Fruit fly (Drosophila melanogaster) whole organism, embryonic: ENCODE data around the gene CAHbeta.

Experiments
- Abd-B ChIP-seq: fragments of 200-800 bp; sonication (Bioruptor generic); optimal IDR thresholded peaks from 2 replicates; lab custom pipeline; 2018; ENCODE audit warnings: missing biosample characterization, mild to moderate bottlenecking, missing genetic modification characterization, moderate library complexity
- Aef1 ChIP-seq: fragments of 200-800 bp; sonication (Bioruptor generic); IDR thresholded peaks from 3 replicates; pipeline ENCODE4 v1.3.6; 2022; ENCODE audit warnings: missing biosample characterization, missing genetic modification characterization
- CG10654 ChIP-seq: fragments of 200-800 bp; sonication (Bioruptor generic); optimal IDR thresholded peaks from 2 replicates; lab custom pipeline; 2016; ENCODE audit warnings: missing biosample characterization, missing genetic modification characterization
- CG10979 ChIP-seq: fragments of 200-800 bp; sonication (Bioruptor generic); optimal IDR thresholded peaks from 2 replicates; lab custom pipeline; 2018; ENCODE audit warnings: missing biosample characterization, mild to moderate bottlenecking, missing genetic modification characterization, moderate library complexity
- CG11504 ChIP-seq: fragments of 200-800 bp; sonication (Bioruptor generic); optimal IDR thresholded peaks from 3 replicates; lab custom pipeline; 2019; ENCODE audit warnings: missing biosample characterization, mild to moderate bottlenecking, missing genetic modification characterization, moderate library complexity
- CG12236 ChIP-seq: fragments of 200-800 bp; sonication (Bioruptor generic); optimal IDR thresholded peaks from 2 replicates; lab custom pipeline; 2016; ENCODE audit warnings: missing biosample characterization, missing genetic modification characterization
- CG14050 ChIP-seq: fragments of 200-800 bp; sonication (Bioruptor generic); IDR thresholded peaks from 3 replicates; pipeline ENCODE4 v1.3.6; 2022; ENCODE audit warnings: missing biosample characterization, missing genetic modification characterization
- CG15269 ChIP-seq: fragments of 200-800 bp; sonication (Bioruptor generic); optimal IDR thresholded peaks from 2 replicates; lab custom pipeline; 2018; ENCODE audit warnings: missing biosample characterization, mild to moderate bottlenecking, missing genetic modification characterization, moderate library complexity
- CG15696 ChIP-seq: fragments of 200-800 bp; sonication (Bioruptor generic); optimal IDR thresholded peaks from 2 replicates; lab custom pipeline; 2019; ENCODE audit warnings: missing biosample characterization, mild to moderate bottlenecking, missing genetic modification characterization, moderate library complexity
- CG1602 ChIP-seq: fragments of 200-800 bp; sonication (Bioruptor generic); optimal IDR thresholded peaks from 3 replicates; lab custom pipeline; 2016; ENCODE audit warnings: missing biosample characterization, missing genetic modification characterization
- CG33213 ChIP-seq: fragments of 200-800 bp; sonication (Bioruptor generic); optimal IDR thresholded peaks from 3 replicates; lab custom pipeline; 2016; ENCODE audit warnings: missing biosample characterization, missing genetic modification characterization
- CG43689 ChIP-seq: fragments of 200-800 bp; sonication (Bioruptor generic); IDR thresholded peaks from 2 replicates; pipeline ENCODE4 v1.3.6; 2022; ENCODE audit warnings: missing biosample characterization, missing genetic modification characterization
- CG8281 ChIP-seq: fragments of 200-800 bp; sonication (Bioruptor generic); optimal IDR thresholded peaks from 2 replicates; lab custom pipeline; 2018; ENCODE audit warnings: missing biosample characterization, mild to moderate bottlenecking, missing genetic modification characterization, moderate library complexity
- CG8388 ChIP-seq: fragments of 200-800 bp; sonication (Bioruptor generic); optimal IDR thresholded peaks from 2 replicates; lab custom pipeline; 2019; ENCODE audit warnings: missing biosample characterization, mild to moderate bottlenecking, missing genetic modification characterization, moderate library complexity
- CG8924 ChIP-seq: fragments of 200-800 bp; optimal IDR thresholded peaks from 3 replicates; lab custom pipeline; 2019; ENCODE audit warnings: missing biosample characterization, mild to moderate bottlenecking, missing genetic modification characterization, moderate library complexity
- CG9797 ChIP-seq: fragments of 200-800 bp; sonication (Bioruptor generic); optimal IDR thresholded peaks from 3 replicates; lab custom pipeline; 2018; ENCODE audit warnings: missing biosample characterization, mild to moderate bottlenecking, missing genetic modification characterization
- CrebB ChIP-seq: fragments of 200-800 bp; sonication (Bioruptor generic); optimal IDR thresholded peaks from 3 replicates; lab custom pipeline; 2018; ENCODE audit warnings: missing biosample characterization, mild to moderate bottlenecking, missing genetic modification characterization
- D19A ChIP-seq: fragments of 200-800 bp; optimal IDR thresholded peaks from 3 replicates; lab custom pipeline; 2019; ENCODE audit warnings: missing biosample characterization, mild to moderate bottlenecking, missing genetic modification characterization, moderate library complexity
- Drgx ChIP-seq: fragments of 200-800 bp; sonication (Bioruptor generic); IDR thresholded peaks from 2 replicates; pipeline ENCODE4 v1.3.6; 2022; ENCODE audit warnings: missing biosample characterization, missing genetic modification characterization
- Ets97D ChIP-seq: fragments of 200-800 bp; sonication (Bioruptor generic); optimal IDR thresholded peaks from 3 replicates; lab custom pipeline; 2016; ENCODE audit warnings: missing biosample characterization, missing genetic modification characterization
- H15 ChIP-seq: fragments of 200-800 bp; sonication (Bioruptor generic); IDR thresholded peaks from 3 replicates; pipeline ENCODE4 v1.3.6; 2022; ENCODE audit warnings: missing biosample characterization, missing genetic modification characterization
- Hmr ChIP-seq: fragments of 200-800 bp; sonication (Bioruptor generic); optimal IDR thresholded peaks from 3 replicates; lab custom pipeline; 2017; ENCODE audit warnings: mild to moderate bottlenecking, missing biosample characterization, missing genetic modification reagents, missing genetic modification characterization
- Hr3 ChIP-seq: fragments of 200-800 bp; sonication (Bioruptor generic); optimal IDR thresholded peaks from 3 replicates; lab custom pipeline; 2016; ENCODE audit warnings: missing biosample characterization, missing genetic modification characterization
- MESR4 ChIP-seq: fragments of 200-800 bp; sonication (Bioruptor generic); optimal IDR thresholded peaks from 2 replicates; lab custom pipeline; 2018; ENCODE audit warnings: missing biosample characterization, mild to moderate bottlenecking, missing genetic modification characterization, moderate library complexity
- Max ChIP-seq: fragments of 200-800 bp; sonication (Bioruptor generic); optimal IDR thresholded peaks from 2 replicates; lab custom pipeline; 2016; ENCODE audit warnings: missing biosample characterization, mild to moderate bottlenecking, missing genetic modification characterization
- Mes4 ChIP-seq: fragments of 200-800 bp; sonication (Bioruptor generic); optimal IDR thresholded peaks from 2 replicates; lab custom pipeline; 2016; ENCODE audit warnings: missing biosample characterization, missing genetic modification characterization
- NFAT ChIP-seq: fragments of 200-800 bp; sonication (Bioruptor generic); IDR thresholded peaks from 2 replicates; pipeline ENCODE4 v1.3.6; 2022; ENCODE audit warnings: missing biosample characterization, missing genetic modification characterization
- Rfx ChIP-seq: fragments of 200-800 bp; sonication (Bioruptor generic); IDR thresholded peaks from 2 replicates; pipeline ENCODE4 v1.3.6; 2022; ENCODE audit warnings: missing biosample characterization, missing genetic modification characterization
- Taf1 ChIP-seq: fragments of 200-800 bp; sonication (Bioruptor generic); IDR thresholded peaks from 2 replicates; pipeline ENCODE4 v1.3.6; 2022; ENCODE audit warnings: missing biosample characterization, missing genetic modification characterization
- az2 ChIP-seq: fragments of 200-800 bp; sonication (Bioruptor generic); optimal IDR thresholded peaks from 3 replicates; lab custom pipeline; 2016; ENCODE audit warnings: missing biosample characterization, missing genetic modification characterization
- bcd ChIP-seq: fragments of 200-800 bp; sonication (Bioruptor generic); optimal IDR thresholded peaks from 2 replicates; lab custom pipeline; 2017; ENCODE audit warnings: missing biosample characterization, mild to moderate bottlenecking, missing genetic modification characterization
- cwo ChIP-seq: fragments of 200-800 bp; sonication (Bioruptor generic); optimal IDR thresholded peaks from 3 replicates; lab custom pipeline; 2017; ENCODE audit warnings: missing biosample characterization, missing genetic modification characterization, mild to moderate bottlenecking, moderate library complexity, missing genetic modification reagents
- dmrt11E ChIP-seq: fragments of 200-800 bp; sonication (Bioruptor generic); optimal IDR thresholded peaks from 3 replicates; lab custom pipeline; 2018; ENCODE audit warnings: missing biosample characterization, mild to moderate bottlenecking, missing genetic modification characterization, moderate library complexity
- dysf ChIP-seq: fragments of 200-800 bp; sonication (Bioruptor generic); IDR thresholded peaks from 3 replicates; pipeline ENCODE4 v1.3.6; 2022; ENCODE audit warnings: missing biosample characterization, missing genetic modification characterization
- ftz-f1 ChIP-seq: fragments of 200-800 bp; sonication (Bioruptor generic); optimal IDR thresholded peaks from 2 replicates; lab custom pipeline; 2016; ENCODE audit warnings: missing biosample characterization, missing genetic modification characterization
- grau ChIP-seq: fragments of 200-800 bp; optimal IDR thresholded peaks from 3 replicates; lab custom pipeline; 2019; ENCODE audit warnings: missing biosample characterization, mild to moderate bottlenecking, missing genetic modification characterization, moderate library complexity
- hth ChIP-seq: fragments of >200 bp; optimal IDR thresholded peaks from 2 replicates; lab custom pipeline; 2017; ENCODE audit warnings: inconsistent platforms
- inv ChIP-seq: fragments of 200-800 bp; sonication (Bioruptor generic); IDR thresholded peaks from 2 replicates; pipeline ENCODE4 v1.3.6; 2022; ENCODE audit warnings: missing biosample characterization, missing genetic modification characterization; ENCODE audit not compliant: partially characterized antibody
- luna ChIP-seq: fragments of 200-800 bp; sonication (Bioruptor generic); optimal IDR thresholded peaks from 2 replicates; lab custom pipeline; 2016; ENCODE audit warnings: missing biosample characterization, missing genetic modification characterization
- mam ChIP-seq: fragments of 200-800 bp; sonication (Bioruptor generic); optimal IDR thresholded peaks from 3 replicates; lab custom pipeline; 2016; ENCODE audit warnings: missing biosample characterization, missing genetic modification characterization
- pzg ChIP-seq: fragments of 200-800 bp; sonication (Bioruptor generic); optimal IDR thresholded peaks from 3 replicates; lab custom pipeline; 2018; ENCODE audit warnings: missing biosample characterization, mild to moderate bottlenecking, missing genetic modification characterization, moderate library complexity
- run ChIP-seq: fragments of 200-800 bp; sonication (Bioruptor generic); optimal IDR thresholded peaks from 3 replicates; lab custom pipeline; 2018; ENCODE audit warnings: missing biosample characterization, mild to moderate bottlenecking, missing genetic modification characterization
- schlank ChIP-seq: fragments of 200-800 bp; sonication (Bioruptor generic); optimal IDR thresholded peaks from 2 replicates; lab custom pipeline; 2018; ENCODE audit warnings: missing biosample characterization, mild to moderate bottlenecking, missing genetic modification characterization
- scrt ChIP-seq: fragments of 200-800 bp; sonication (Bioruptor generic); optimal IDR thresholded peaks from 2 replicates; lab custom pipeline; 2018; ENCODE audit warnings: missing biosample characterization, mild to moderate bottlenecking, missing genetic modification characterization, moderate library complexity
- seq ChIP-seq: fragments of 200-800 bp; sonication (Bioruptor generic); IDR thresholded peaks from 2 replicates; pipeline ENCODE4 v1.3.6; 2022; ENCODE audit warnings: missing biosample characterization, missing genetic modification characterization
- sisA ChIP-seq: fragments of 200-800 bp; sonication (Bioruptor generic); IDR thresholded peaks from 2 replicates; pipeline ENCODE4 v1.3.6; 2022; ENCODE audit warnings: missing biosample characterization, missing genetic modification characterization
- sna ChIP-seq: fragments of 200-800 bp; sonication (Bioruptor generic); IDR thresholded peaks from 2 replicates; pipeline ENCODE4 v1.3.6; 2022; ENCODE audit warnings: missing biosample characterization, missing genetic modification characterization; ENCODE audit not compliant: partially characterized antibody
- toy ChIP-seq: fragments of 200-800 bp; sonication (Bioruptor generic); IDR thresholded peaks from 2 replicates; pipeline ENCODE4 v1.3.6; 2022; ENCODE audit warnings: missing biosample characterization, missing genetic modification characterization
- ttk ChIP-seq: fragments of 200-800 bp; sonication (Bioruptor generic); IDR thresholded peaks from 2 replicates; pipeline ENCODE4 v2.1.2; 2022; ENCODE audit warnings: missing biosample characterization, missing genetic modification characterization
- zen ChIP-seq: fragments of 200-800 bp; sonication (Bioruptor generic); optimal IDR thresholded peaks from 3 replicates; lab custom pipeline; 2018; ENCODE audit warnings: missing biosample characterization, mild to moderate bottlenecking, missing genetic modification characterization, moderate library complexity
- zfh1 ChIP-seq: fragments of 200-800 bp; sonication (Bioruptor generic); IDR thresholded peaks from 3 replicates; pipeline ENCODE4 v1.3.6; 2022; ENCODE audit warnings: missing biosample characterization, missing genetic modification characterization

Gene CAHbeta

DNA sequence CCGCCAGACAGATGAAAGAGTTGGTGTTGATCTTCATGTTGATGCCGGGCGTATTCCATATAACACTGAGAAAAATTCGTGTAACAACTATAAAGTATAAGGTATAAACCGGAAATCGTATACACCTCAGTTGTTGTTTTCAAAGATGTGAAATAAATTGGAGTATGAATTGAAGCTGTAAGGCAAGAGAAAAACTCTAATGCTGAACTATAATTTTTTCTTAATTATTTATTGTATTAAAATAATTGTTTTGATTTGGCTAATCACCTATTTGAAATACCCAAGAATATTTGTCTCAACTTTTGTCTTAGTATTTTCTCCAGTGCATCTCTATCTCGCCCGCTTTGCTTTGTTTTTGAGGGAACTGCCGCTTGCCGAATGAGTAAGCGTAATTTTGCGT, 20.3 kb upstream of the CAHbeta start (continued):
- TF ChIP-seq Hmr (GFP tag; lab: Kevin White, UChicago) (peak; percentile 3), CG14050 (peak; percentile 42; the same call in 2 of the 3 replicates), H15 (GFP tag; lab: Robert Waterston, UW) (no peak), Mes4 (GFP tag; lab: Kevin White, UChicago) (no peak), Aef1 (GFP tag; lab: Robert Waterston, UW) (peak; percentile 31; the same call in 1 of the 3 replicates), sna (GFP tag; lab: Robert Waterston, UW) (no peak), CG43689 (no peak), CG8281 (tag; lab: Kevin White, UChicago) (peak; percentile 28), inv (no peak), zfh1 (GFP tag; lab: Robert Waterston, UW) (0 out of 3 replicates have a peak, but pooled peaks have one; percentile 28), ftz-f1 (GFP tag; lab: Kevin White, UChicago) (no peak), NFAT (GFP tag; lab: Robert Waterston, UW) (no peak), schlank (tag; lab: Kevin White, UChicago) (no peak), sisA (GFP tag; lab: Robert Waterston, UW) (peak; percentile 54), ttk (GFP tag; lab: Robert Waterston, UW) (peak; percentile 49; the same call in 1 of the 2 replicates), dysf (GFP tag; lab: Robert Waterston, UW) (peak; percentile 72), run (peak; percentile 47), CG15696 (tag; lab: Kevin White, UChicago) (peak; percentile 45), Ets97D (GFP tag; lab: Kevin White, UChicago) (no peak), CG1602 (GFP tag; lab: Kevin White, UChicago) (peak; percentile 24), bcd (GFP tag; lab: Kevin White, UChicago) (peak; percentile 51), CG12236 (GFP tag; lab: Kevin White, UChicago) (no peak), Drgx (GFP tag; lab: Robert Waterston, UW) (0 out of 2 replicates have a peak, but pooled peaks have one; percentile 9), dmrt11E (tag; lab: Kevin White, UChicago) (peak; percentile 57), CG11504 (tag; lab: Kevin White, UChicago) (peak; percentile 86), CG8924 (peak; percentile 71), hth (lab: Kevin White, UChicago) (no peak), CG9797 (no peak), luna (no peak), seq (peak; percentile 48; the same call in 1 of the 2 replicates), CG10654 (peak; percentile 38), toy (GFP tag; lab: Robert Waterston, UW) (no peak), scrt (GFP tag; lab: Kevin White, UChicago) (peak; percentile 5), CG8388 (GFP tag; lab: Kevin White, UChicago) (peak; percentile 69), grau (tag; lab: Kevin White, UChicago) (peak; percentile 66), cwo (GFP tag; lab: Kevin White, UChicago) (peak; percentile 10), az2 (GFP tag; lab: Kevin White, UChicago) (peak; percentile 54), MESR4 (GFP tag; lab: Kevin White, UChicago) (no peak), pzg (GFP tag; lab: Kevin White, UChicago) (no peak), CrebB (no peak), mam (GFP tag; lab: Kevin White, UChicago) (no peak), Abd-B (GFP tag; lab: Kevin White, UChicago) (peak; percentile 50), CG15269 (tag; lab: Kevin White, UChicago) (peak; percentile 74), Taf1 (no peak), zen (peak; percentile 55), Max (GFP tag; lab: Kevin White, UChicago) (no peak), CG33213 (no peak), Rfx (no peak), CG10979 (tag; lab: Kevin White, UChicago) (peak; percentile 63), D19A (tag; lab: Kevin White, UChicago) (peak; percentile 56), Hr3 (peak; percentile 56)
